Worm (Caenorhabditis elegans) whole organism, L4 larva: ENCODE measurements around the gene col-187.

Experiments used
- T26A8.4 ChIP-seq: fragments of 200-800 bp; sonication (Bioruptor generic); IDR thresholded peaks from 2 replicates; pipeline ENCODE4 v1.3.6; 2022; ENCODE audit warnings: missing genetic modification characterization, missing compliant biosample characterization
- nhr-28 ChIP-seq: fragments of 150-350 bp; optimal IDR thresholded peaks from 2 replicates; lab custom pipeline; 2014; ENCODE audit warnings: missing biosample characterization, missing genetic modification characterization
- pha-4 ChIP-seq, 2 experiments: fragments of 150-350 bp in 1 of 2; fragments of 200-800 bp in 1 of 2; sonication (Bioruptor generic) in 1 of 2; IDR thresholded peaks in 1 of 2; optimal IDR thresholded peaks in 1 of 2; 2 replicates each; pipeline versions ENCODE4 v1.3.6 to Lab custom; 2014 to 2022; ENCODE audit warnings: missing genetic modification characterization in 2 of 2, missing genetic modification reagents in 2 of 2, missing biosample characterization in 1 of 2, missing compliant biosample characterization in 1 of 2
- zag-1 ChIP-seq: fragments of 150-350 bp; optimal IDR thresholded peaks from 2 replicates; lab custom pipeline; 2014; ENCODE audit warnings: missing biosample characterization, missing genetic modification characterization

DNA sequence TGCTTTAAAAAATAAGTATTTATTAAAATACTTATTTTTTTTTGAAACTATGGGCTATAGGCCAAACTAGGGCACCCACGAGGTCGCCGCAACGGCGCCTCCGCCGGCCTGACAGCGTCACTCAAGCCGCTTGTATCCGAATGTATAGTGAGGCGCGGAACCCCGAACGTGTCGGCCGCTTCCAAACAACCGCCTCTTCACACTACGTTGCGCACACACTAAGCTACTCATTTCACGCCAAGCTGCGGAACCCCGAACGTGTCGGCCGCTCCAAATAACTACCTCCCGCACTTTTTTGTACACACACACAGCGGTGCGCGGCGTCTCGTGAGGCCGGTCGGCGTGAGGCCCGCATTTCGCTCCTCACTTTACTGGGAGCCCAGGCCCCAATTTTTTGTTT lies 40.2 kb downstream of the col-187 start:
- no peak for TF ChIP-seq T26A8.4 (GFP tag; lab: Robert Waterston, UW)
- no peak for TF ChIP-seq zag-1 (tag; lab: Kevin White, UChicago)
- TF ChIP-seq pha-4 (GFP tag; IDR thresholded peaks at IDR 0.05; lab: Robert Waterston, UW) = no peak
- no peak for TF ChIP-seq pha-4 (tag; optimal IDR thresholded peaks at IDR 0.05; lab: Kevin White, UChicago)
- no peak for TF ChIP-seq nhr-28
